Worm (Caenorhabditis elegans) whole organism, midembryonic: Measurements from ENCODE around the gene fbxa-39.
"Not testable (repeated sequence)": the region's sequence is repeated elsewhere in the genome, so short reads cannot be mapped to it uniquely, and the experiment has no call there.

ENCODE experiments used
- T22C8.4 ChIP-seq: fragments of 200-800 bp; sonication (Bioruptor generic); IDR thresholded peaks from 2 replicates; pipeline ENCODE4 v1.3.6; 2022; ENCODE audit warnings: missing genetic modification characterization, missing compliant biosample characterization
- cog-1 ChIP-seq: sonication (generic microtip); optimal IDR thresholded peaks from 2 replicates; lab custom pipeline; 2016; ENCODE audit warnings: missing genetic modification characterization, missing compliant biosample characterization
- flt-1 ChIP-seq: fragments of 200-800 bp; sonication (Bioruptor generic); IDR thresholded peaks from 2 replicates; pipeline ENCODE4 v1.3.6; 2022; ENCODE audit warnings: missing genetic modification characterization, missing compliant biosample characterization
- klf-2 ChIP-seq: fragments of 200-800 bp; sonication (Bioruptor generic); conservative IDR thresholded peaks from 2 replicates; pipeline ENCODE4 v1.3.6; 2022; ENCODE audit warnings: missing genetic modification reagents, missing genetic modification characterization, missing compliant biosample characterization
- med-1 ChIP-seq: sonication (generic microtip); optimal IDR thresholded peaks from 2 replicates; lab custom pipeline; 2017; ENCODE audit warnings: missing genetic modification characterization, mild to moderate bottlenecking, missing compliant biosample characterization, antibody characterized with exemption, missing genetic modification reagents; ENCODE audit not compliant: insufficient read depth
- ref-1 ChIP-seq: fragments of 200-800 bp; sonication (Bioruptor generic); conservative IDR thresholded peaks from 2 replicates; pipeline ENCODE4 v1.3.6; 2022; ENCODE audit warnings: missing genetic modification reagents, missing genetic modification characterization, missing compliant biosample characterization
- tab-1 ChIP-seq: fragments of 200-800 bp; sonication (Bioruptor generic); IDR thresholded peaks from 2 replicates; pipeline ENCODE4 v1.3.6; 2022; ENCODE audit warnings: missing genetic modification characterization, missing compliant biosample characterization
- ztf-23 ChIP-seq: fragments of 200-800 bp; sonication (Bioruptor generic); IDR thresholded peaks from 2 replicates; pipeline ENCODE4 v1.3.6; 2022; ENCODE audit warnings: missing genetic modification reagents, missing genetic modification characterization, missing compliant biosample characterization
- ztf-29 ChIP-seq: fragments of 200-800 bp; sonication (Bioruptor generic); IDR thresholded peaks from 2 replicates; pipeline ENCODE4 v1.3.6; 2022; ENCODE audit warnings: missing genetic modification reagents, missing genetic modification characterization, missing compliant biosample characterization

fbxa-39 gene

DNA sequence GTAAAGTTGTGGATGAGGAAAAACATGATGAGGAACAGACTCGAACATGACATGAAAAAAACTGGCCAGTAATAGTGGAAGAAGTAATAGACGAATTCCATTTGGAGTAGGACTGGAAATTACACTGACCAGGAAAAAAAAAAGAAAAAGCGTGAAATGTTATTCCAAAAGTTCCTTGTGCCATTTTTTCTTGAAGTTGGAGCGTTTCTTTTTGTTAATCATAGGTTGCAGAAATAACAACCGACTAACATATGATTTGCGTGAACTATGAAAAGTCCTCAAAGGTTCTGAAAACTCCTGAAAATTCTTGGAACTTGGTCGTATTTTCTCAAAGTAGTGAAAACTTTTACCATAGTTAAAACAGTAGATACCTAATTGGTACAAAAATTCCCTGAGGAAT is 27.1 kb upstream of the fbxa-39 start, which contains the start of gene srd-67:
srd-67 (minus strand) TSS at position 101 of the 400 bp plus-strand sequence.
- no peak for TF ChIP-seq ztf-23 (GFP tag; lab: Robert Waterston, UW)
- no peak for TF ChIP-seq T22C8.4 (GFP tag; lab: Robert Waterston, UW)
- TF ChIP-seq ztf-29 (GFP tag; lab: Robert Waterston, UW) = no peak
- TF ChIP-seq klf-2 (GFP tag; lab: Robert Waterston, UW) = no peak
- no peak for TF ChIP-seq med-1 (GFP tag; lab: Kevin White, UChicago)
- no peak for TF ChIP-seq flt-1 (GFP tag; lab: Robert Waterston, UW)
- no peak for TF ChIP-seq tab-1 (GFP tag; lab: Robert Waterston, UW)
- no peak for TF ChIP-seq cog-1 (tag; lab: Kevin White, UChicago)
- TF ChIP-seq ref-1 (GFP tag; lab: Robert Waterston, UW) = no peak

DNA sequence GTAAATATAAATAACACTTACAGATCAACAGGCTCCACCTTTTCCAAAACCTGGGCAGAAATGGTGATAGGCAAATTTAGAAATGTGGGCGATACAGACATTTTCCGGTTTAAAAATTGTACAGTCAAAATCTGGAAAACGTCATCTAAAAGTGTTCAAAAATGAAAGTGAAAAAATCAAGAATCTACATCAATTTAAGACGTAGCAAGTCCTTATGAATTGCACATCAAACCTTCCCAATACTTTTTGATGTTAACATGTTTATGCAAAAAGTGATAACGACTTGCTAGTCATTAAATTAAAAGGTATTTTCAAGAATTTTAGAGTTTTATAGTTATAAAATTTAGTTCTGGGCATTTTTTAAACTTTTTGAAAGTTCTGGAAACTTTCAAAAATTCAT is 21.5 kb upstream of the fbxa-39 start, which contains the start of gene fbxa-7:
fbxa-7 (minus strand) TSS at position 101 of the 400 bp plus-strand sequence.
- TF ChIP-seq klf-2 (GFP tag; lab: Robert Waterston, UW) (no peak), ztf-29 (GFP tag; lab: Robert Waterston, UW) (no peak), ref-1 (GFP tag; lab: Robert Waterston, UW) (no peak), T22C8.4 (GFP tag; lab: Robert Waterston, UW) (no peak), tab-1 (GFP tag; lab: Robert Waterston, UW) (no peak), ztf-23 (GFP tag; lab: Robert Waterston, UW) (no peak), cog-1 (tag; lab: Kevin White, UChicago) (no peak), flt-1 (GFP tag; lab: Robert Waterston, UW) (no peak), med-1 (GFP tag; lab: Kevin White, UChicago) (no peak)

DNA sequence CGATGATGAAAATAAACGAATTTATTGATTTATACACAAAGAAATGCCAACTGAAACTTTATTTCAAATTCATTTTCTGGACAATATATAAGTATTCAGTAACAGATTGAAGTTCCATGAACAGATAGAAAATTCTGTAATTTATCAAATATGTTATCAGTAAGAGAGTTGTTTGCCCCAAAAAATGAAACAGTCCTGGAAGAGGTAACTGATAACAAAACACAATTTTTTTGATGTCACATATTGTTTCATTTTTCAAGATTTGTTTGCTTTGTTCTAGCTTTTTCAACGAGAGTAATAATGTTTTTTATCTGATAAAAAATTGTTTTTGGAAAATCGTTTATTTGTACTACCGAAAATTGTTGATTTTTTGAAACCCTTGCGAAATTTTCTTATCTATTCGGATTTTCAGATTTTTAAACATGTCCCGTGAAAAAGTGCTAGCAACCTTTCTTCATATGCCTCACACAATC is 19.8 kb upstream of the fbxa-39 start, which contains the start of gene fbxa-73:
fbxa-73 (plus strand) TSS at position 423 of the 473 bp plus-strand sequence.
- TF ChIP-seq ztf-29 (GFP tag; lab: Robert Waterston, UW) (no peak), med-1 (GFP tag; lab: Kevin White, UChicago) (no peak), tab-1 (GFP tag; lab: Robert Waterston, UW) (no peak), cog-1 (tag; lab: Kevin White, UChicago) (no peak), T22C8.4 (GFP tag; lab: Robert Waterston, UW) (no peak), klf-2 (GFP tag; lab: Robert Waterston, UW) (no peak), ref-1 (GFP tag; lab: Robert Waterston, UW) (no peak)

DNA sequence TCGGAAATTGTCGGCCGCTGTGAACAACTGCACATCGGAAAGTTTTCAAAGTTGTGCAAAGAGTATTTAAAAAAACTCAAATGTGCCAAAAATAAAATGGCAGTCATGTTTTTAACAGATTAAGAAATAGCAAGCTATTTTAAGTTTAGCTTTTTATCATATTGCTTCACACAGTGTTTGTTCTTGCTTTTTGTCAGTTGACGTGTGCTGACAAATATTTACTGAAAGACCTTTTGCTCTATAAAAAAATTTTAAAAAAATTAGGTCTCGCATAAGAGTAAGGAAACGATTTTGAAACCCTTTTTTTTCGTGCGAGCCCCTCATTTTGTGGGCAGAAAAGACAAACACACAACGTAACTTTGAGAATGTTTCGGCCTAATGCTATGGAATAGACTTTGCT is 17.3 kb upstream of the fbxa-39 start, which contains the start of gene fbxa-71:
fbxa-71 (plus strand) TSS at position 301 of the 400 bp plus-strand sequence.
- TF ChIP-seq med-1 (GFP tag; lab: Kevin White, UChicago) = no peak
- TF ChIP-seq ztf-23 (GFP tag; lab: Robert Waterston, UW) = no peak

DNA sequence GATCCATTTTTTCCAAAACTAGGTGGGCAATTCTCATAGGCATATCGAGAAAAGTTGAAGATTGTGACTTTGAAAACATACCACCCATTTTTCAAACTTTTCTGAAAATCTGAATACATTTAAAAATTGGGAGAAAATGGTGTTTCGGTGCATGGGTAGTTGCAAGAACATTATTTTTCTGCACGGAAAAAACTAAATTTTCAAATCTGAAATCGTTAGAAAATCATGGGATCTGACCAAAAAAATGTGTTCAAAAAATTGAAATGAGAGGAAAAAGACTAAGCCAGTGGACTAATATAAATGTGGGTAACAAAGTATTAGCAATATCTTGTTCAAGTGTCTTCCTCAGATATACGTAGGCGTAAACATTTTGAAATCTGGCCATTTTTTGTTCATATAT is 14.0 kb upstream of the fbxa-39 start, which contains the start of gene fbxa-43:
fbxa-43 (minus strand) TSS at position 101 of the 400 bp plus-strand sequence.
- TF ChIP-seq cog-1 (tag; lab: Kevin White, UChicago) = no peak

DNA sequence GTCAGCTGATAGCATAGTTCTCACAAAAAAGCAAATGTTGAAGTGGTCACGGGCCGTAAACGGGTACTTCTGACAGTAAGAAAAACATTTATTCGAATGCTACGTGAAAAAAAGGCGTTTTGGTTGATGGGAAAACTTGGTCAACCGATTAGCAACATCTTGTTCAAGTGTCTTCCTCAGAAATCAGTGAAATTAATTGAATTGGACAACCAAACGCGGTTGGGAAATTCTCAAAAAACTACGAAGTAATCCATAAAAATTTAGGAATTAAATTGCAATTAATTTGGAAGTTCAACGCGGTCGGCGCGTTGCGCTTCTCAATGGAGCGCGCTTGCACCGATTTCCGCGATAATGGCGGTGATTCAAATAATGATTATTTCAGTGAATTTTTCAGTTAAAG is 13.5 kb upstream of the fbxa-39 start:
- TF ChIP-seq ztf-23 (GFP tag; lab: Robert Waterston, UW) = no peak
- no peak for TF ChIP-seq ztf-29 (GFP tag; lab: Robert Waterston, UW)
- TF ChIP-seq cog-1 (tag; lab: Kevin White, UChicago) = no peak
- no peak for TF ChIP-seq klf-2 (GFP tag; lab: Robert Waterston, UW)
- no peak for TF ChIP-seq med-1 (GFP tag; lab: Kevin White, UChicago)
- no peak for TF ChIP-seq ref-1 (GFP tag; lab: Robert Waterston, UW)
- TF ChIP-seq tab-1 (GFP tag; lab: Robert Waterston, UW) = no peak
- TF ChIP-seq flt-1 (GFP tag; lab: Robert Waterston, UW) = no peak
- no peak for TF ChIP-seq T22C8.4 (GFP tag; lab: Robert Waterston, UW)

DNA sequence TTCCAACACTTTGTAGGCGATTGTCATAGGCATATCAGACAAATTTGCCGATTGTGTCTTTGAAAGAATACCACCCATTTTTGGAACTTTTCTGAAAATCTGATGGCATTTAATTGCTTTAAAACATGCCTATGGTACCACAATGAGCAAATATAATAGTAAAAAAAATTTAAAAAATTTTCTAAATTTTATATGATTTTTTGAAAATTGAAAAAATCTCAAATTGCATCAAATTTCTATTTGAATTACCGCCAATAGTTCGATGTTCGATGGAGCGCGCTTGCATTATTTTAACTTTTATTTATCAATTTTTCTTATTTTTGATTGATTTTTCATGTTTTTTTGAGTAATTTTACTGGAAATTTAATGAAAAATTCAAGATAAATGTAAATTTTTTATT is 11.5 kb upstream of the fbxa-39 start, which contains the start of gene fbxa-42:
fbxa-42 (minus strand) TSS at position 101 of the 400 bp plus-strand sequence.
- not testable (repeated sequence) for TF ChIP-seq ztf-23 (GFP tag; lab: Robert Waterston, UW); cog-1 (tag; lab: Kevin White, UChicago); T22C8.4 (GFP tag; lab: Robert Waterston, UW)

DNA sequence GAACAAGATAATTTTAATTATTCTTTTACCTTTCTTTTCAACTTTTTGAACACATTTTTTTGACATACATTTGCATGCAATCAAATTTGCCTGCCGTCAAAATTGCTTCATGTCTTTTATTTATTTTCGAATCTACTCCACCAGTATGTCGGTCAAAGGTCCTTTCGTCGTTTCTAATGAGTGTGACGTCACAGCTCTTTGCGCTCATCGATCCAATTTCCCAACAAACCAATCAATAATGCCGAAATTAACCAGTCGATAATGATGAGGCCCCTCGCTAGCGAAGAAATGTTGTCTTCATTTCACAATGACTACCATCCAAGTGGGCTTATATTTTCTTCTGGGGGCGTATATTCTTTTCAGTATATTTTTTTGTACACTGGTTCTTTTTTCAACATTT is 9.9 kb upstream of the fbxa-39 start, which contains the start of gene Y54F10BM.6:
Y54F10BM.6 (plus strand) TSS at position 301 of the 400 bp plus-strand sequence.
- TF ChIP-seq med-1 (GFP tag; lab: Kevin White, UChicago) (no peak), klf-2 (GFP tag; lab: Robert Waterston, UW) (no peak)

DNA sequence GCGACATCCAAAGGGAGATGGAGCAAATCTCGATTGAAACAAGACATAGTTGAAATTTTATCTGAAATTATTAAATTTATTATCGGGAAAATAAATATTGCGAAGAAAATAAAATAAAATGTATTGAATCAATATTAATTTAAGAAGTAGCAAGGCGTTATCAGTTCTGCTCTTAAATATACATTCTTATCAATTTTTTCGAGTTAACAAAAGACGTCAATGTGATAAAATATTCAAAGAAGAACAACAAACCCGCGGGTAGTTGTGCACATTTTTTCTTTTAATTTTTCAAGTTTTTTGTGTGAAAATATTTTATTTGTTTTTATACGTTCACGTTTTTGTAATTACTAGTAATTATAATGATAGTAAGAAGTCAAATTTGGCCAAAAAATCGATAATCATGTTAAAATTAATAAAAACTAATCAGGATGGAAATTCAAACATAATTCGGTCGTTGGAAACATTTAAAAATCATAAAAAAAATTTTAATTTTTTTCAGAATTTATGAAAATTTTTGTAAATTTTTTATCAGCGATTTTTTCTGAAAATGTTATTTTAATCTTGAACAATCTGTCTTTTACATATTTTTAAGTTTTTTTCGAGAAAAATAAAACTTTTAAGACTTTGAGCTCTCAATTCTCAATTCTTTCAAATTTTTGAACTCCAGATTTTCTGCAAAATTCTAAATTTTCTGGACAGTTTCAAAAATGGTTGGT is 6.7 kb upstream of the fbxa-39 start, which contains the start of gene fbxa-9:
fbxa-9 (plus strand) TSS at position 666 of the 716 bp plus-strand sequence.
- TF ChIP-seq tab-1 (GFP tag; lab: Robert Waterston, UW) (no peak), cog-1 (tag; lab: Kevin White, UChicago) (no peak), ztf-23 (GFP tag; lab: Robert Waterston, UW) (no peak), med-1 (GFP tag; lab: Kevin White, UChicago) (no peak), ref-1 (GFP tag; lab: Robert Waterston, UW) (no peak)
